Worm (Caenorhabditis elegans) whole organism, L4 larva: Measurements from ENCODE around the gene K09C6.3.

Experiments used
- F26F4.8 ChIP-seq: fragments of 200-800 bp; sonication (Bioruptor generic); conservative IDR thresholded peaks from 2 replicates; pipeline ENCODE4 v1.3.6; 2022; ENCODE audit warnings: missing genetic modification characterization, missing compliant biosample characterization
- T26A8.4 ChIP-seq: fragments of 200-800 bp; sonication (Bioruptor generic); IDR thresholded peaks from 2 replicates; pipeline ENCODE4 v1.3.6; 2022; ENCODE audit warnings: missing genetic modification characterization, missing compliant biosample characterization
- ZK546.5 ChIP-seq, 2 experiments: sonication (generic microtip); optimal IDR thresholded peaks; 2 replicates each; lab custom pipeline; 2017; ENCODE audit warnings: missing biosample characterization in 2 of 2, missing genetic modification characterization in 2 of 2
- aha-1 ChIP-seq: fragments of 150-350 bp; peaks from one replicate; lab custom pipeline; 2014; ENCODE audit warnings: missing biosample characterization, missing genetic modification characterization
- aly-2 ChIP-seq: sonication (generic microtip); optimal IDR thresholded peaks from 2 replicates; lab custom pipeline; 2018; ENCODE audit warnings: missing biosample characterization, missing genetic modification characterization
- arid-1 ChIP-seq: fragments of 200-800 bp; sonication (Bioruptor generic); conservative IDR thresholded peaks from 2 replicates; pipeline ENCODE4 v1.3.6; 2022; ENCODE audit warnings: missing genetic modification reagents, missing genetic modification characterization, missing compliant biosample characterization
- attf-4 ChIP-seq: sonication (generic microtip); optimal IDR thresholded peaks from 3 replicates; lab custom pipeline; 2017; ENCODE audit warnings: missing biosample characterization, missing genetic modification characterization
- ceh-20 ChIP-seq: fragments of 200-800 bp; sonication (Bioruptor generic); IDR thresholded peaks from 2 replicates; pipeline ENCODE4 v1.3.6; 2022; ENCODE audit warnings: missing genetic modification reagents, missing genetic modification characterization, missing compliant biosample characterization
- ces-1 ChIP-seq: fragments of 150-350 bp; sonication (generic microtip); optimal IDR thresholded peaks from 4 replicates; lab custom pipeline; 2014; ENCODE audit warnings: missing biosample characterization, missing genetic modification reagents, missing genetic modification characterization
- daf-12 ChIP-seq: fragments of 150-350 bp; optimal IDR thresholded peaks from 2 replicates; lab custom pipeline; 2014; ENCODE audit warnings: missing biosample characterization, missing genetic modification reagents, missing genetic modification characterization
- dmd-6 ChIP-seq: fragments of 200-800 bp; sonication (Bioruptor generic); IDR thresholded peaks from 2 replicates; pipeline ENCODE4 v1.3.6; 2022; ENCODE audit warnings: missing genetic modification reagents, missing genetic modification characterization, missing compliant biosample characterization
- dmd-9 ChIP-seq: fragments of 200-800 bp; sonication (Bioruptor generic); IDR thresholded peaks from 2 replicates; pipeline ENCODE4 v1.3.6; 2022; ENCODE audit warnings: missing genetic modification reagents, missing genetic modification characterization, missing compliant biosample characterization
- duxl-1 ChIP-seq: sonication (generic microtip); optimal IDR thresholded peaks from 2 replicates; lab custom pipeline; 2016; ENCODE audit warnings: mild to moderate bottlenecking, missing genetic modification characterization, moderate library complexity, missing compliant biosample characterization; ENCODE audit not compliant: poor library complexity
- egl-43 ChIP-seq: fragments of 200-800 bp; sonication (Bioruptor generic); IDR thresholded peaks from 2 replicates; pipeline ENCODE4 v1.3.6; 2022; ENCODE audit warnings: missing genetic modification reagents, missing genetic modification characterization, missing compliant biosample characterization
- fkh-10 ChIP-seq: fragments of 150-350 bp; optimal IDR thresholded peaks from 2 replicates; lab custom pipeline; 2014; ENCODE audit warnings: missing biosample characterization, missing genetic modification reagents, missing genetic modification characterization
- fos-1 ChIP-seq: fragments of 150-350 bp; optimal IDR thresholded peaks from 2 replicates; lab custom pipeline; 2014; ENCODE audit warnings: missing biosample characterization, missing genetic modification characterization
- gei-8 ChIP-seq: fragments of 200-800 bp; sonication (Bioruptor generic); optimal IDR thresholded peaks from 2 replicates; lab custom pipeline; 2018; ENCODE audit warnings: mild to moderate bottlenecking, missing genetic modification characterization, missing compliant biosample characterization
- hlh-30 ChIP-seq: sonication (generic microtip); optimal IDR thresholded peaks from 2 replicates; lab custom pipeline; 2017; ENCODE audit warnings: antibody characterized with exemption, mild to moderate bottlenecking, missing genetic modification characterization, missing compliant biosample characterization; ENCODE audit not compliant: insufficient read depth
- lim-7 ChIP-seq: fragments of 200-800 bp; sonication (Bioruptor generic); IDR thresholded peaks from 2 replicates; pipeline ENCODE4 v1.3.6; 2022; ENCODE audit warnings: missing genetic modification characterization, missing compliant biosample characterization
- mdt-29 ChIP-seq: fragments of 200-800 bp; sonication (Bioruptor generic); IDR thresholded peaks from 2 replicates; pipeline ENCODE4 v1.3.6; 2022; ENCODE audit warnings: missing genetic modification reagents, missing genetic modification characterization, missing compliant biosample characterization
- mep-1 ChIP-seq: fragments of 150-350 bp; sonication (generic microtip); optimal IDR thresholded peaks from 3 replicates; lab custom pipeline; 2014; ENCODE audit warnings: missing biosample characterization, missing genetic modification characterization
- mes-2 ChIP-seq: sonication (generic microtip); optimal IDR thresholded peaks from 2 replicates; lab custom pipeline; 2016; ENCODE audit warnings: missing genotype, mild to moderate bottlenecking, missing genetic modification characterization, missing compliant biosample characterization; ENCODE audit not compliant: poor library complexity, severe bottlenecking
- mxl-2 ChIP-seq: fragments of 200-800 bp; sonication (Bioruptor generic); conservative IDR thresholded peaks from 2 replicates; pipeline ENCODE4 v1.3.6; 2022; ENCODE audit warnings: missing genetic modification reagents, missing genetic modification characterization, missing compliant biosample characterization
- mxl-3 ChIP-seq: fragments of 200-800 bp; sonication (Bioruptor generic); optimal IDR thresholded peaks from 2 replicates; lab custom pipeline; 2018; ENCODE audit warnings: mild to moderate bottlenecking, missing genetic modification characterization, missing compliant biosample characterization
- nhr-10 ChIP-seq: fragments of 150-350 bp; optimal IDR thresholded peaks from 2 replicates; lab custom pipeline; 2014; ENCODE audit warnings: missing biosample characterization, missing genetic modification characterization
- nhr-76 ChIP-seq: fragments of 150-350 bp; optimal IDR thresholded peaks from 2 replicates; lab custom pipeline; 2014; ENCODE audit warnings: missing biosample characterization, missing genetic modification characterization
- nhr-77 ChIP-seq: fragments of 150-350 bp; optimal IDR thresholded peaks from 2 replicates; lab custom pipeline; 2014; ENCODE audit warnings: missing biosample characterization, missing genetic modification characterization
- pha-4 ChIP-seq, 2 experiments: fragments of 150-350 bp in 1 of 2; fragments of 200-800 bp in 1 of 2; sonication (Bioruptor generic) in 1 of 2; IDR thresholded peaks in 1 of 2; optimal IDR thresholded peaks in 1 of 2; 2 replicates each; pipeline versions ENCODE4 v1.3.6 to Lab custom; 2014 to 2022; ENCODE audit warnings: missing genetic modification characterization in 2 of 2, missing genetic modification reagents in 2 of 2, missing biosample characterization in 1 of 2, missing compliant biosample characterization in 1 of 2
- pqm-1 ChIP-seq: sonication (generic microtip); optimal IDR thresholded peaks from 2 replicates; lab custom pipeline; 2017; ENCODE audit warnings: missing biosample characterization, missing genetic modification characterization
- rbr-2 ChIP-seq: sonication (generic microtip); optimal IDR thresholded peaks from 2 replicates; lab custom pipeline; 2016; ENCODE audit warnings: missing genotype, missing genetic modification characterization, missing compliant biosample characterization
- saeg-2 ChIP-seq: fragments of 200-800 bp; sonication (Bioruptor generic); IDR thresholded peaks from 2 replicates; pipeline ENCODE4 v1.3.6; 2022; ENCODE audit warnings: missing genetic modification reagents, missing genetic modification characterization, missing compliant biosample characterization
- skn-1 ChIP-seq: fragments of 150-350 bp; optimal IDR thresholded peaks from 2 replicates; lab custom pipeline; 2014; ENCODE audit warnings: missing biosample characterization, missing genetic modification characterization
- spr-1 ChIP-seq: sonication (generic microtip); optimal IDR thresholded peaks from 2 replicates; lab custom pipeline; 2016; ENCODE audit warnings: mild to moderate bottlenecking, missing genetic modification characterization, missing compliant biosample characterization
- tag-97 ChIP-seq: fragments of 200-800 bp; sonication (Bioruptor generic); IDR thresholded peaks from 2 replicates; pipeline ENCODE4 v1.3.6; 2022; ENCODE audit warnings: missing genetic modification characterization, missing compliant biosample characterization
- unc-39 ChIP-seq: sonication (generic microtip); optimal IDR thresholded peaks from 2 replicates; lab custom pipeline; 2017; ENCODE audit warnings: missing biosample characterization, missing genetic modification characterization
- zfp-2 ChIP-seq: sonication (generic microtip); optimal IDR thresholded peaks from 2 replicates; lab custom pipeline; 2016; ENCODE audit warnings: mild to moderate bottlenecking, missing genetic modification characterization, missing compliant biosample characterization
- zip-11 ChIP-seq: fragments of 200-800 bp; sonication (Bioruptor generic); IDR thresholded peaks from 2 replicates; pipeline ENCODE4 v1.3.6; 2022; ENCODE audit warnings: missing genetic modification characterization, missing compliant biosample characterization

K09C6.3 gene

DNA sequence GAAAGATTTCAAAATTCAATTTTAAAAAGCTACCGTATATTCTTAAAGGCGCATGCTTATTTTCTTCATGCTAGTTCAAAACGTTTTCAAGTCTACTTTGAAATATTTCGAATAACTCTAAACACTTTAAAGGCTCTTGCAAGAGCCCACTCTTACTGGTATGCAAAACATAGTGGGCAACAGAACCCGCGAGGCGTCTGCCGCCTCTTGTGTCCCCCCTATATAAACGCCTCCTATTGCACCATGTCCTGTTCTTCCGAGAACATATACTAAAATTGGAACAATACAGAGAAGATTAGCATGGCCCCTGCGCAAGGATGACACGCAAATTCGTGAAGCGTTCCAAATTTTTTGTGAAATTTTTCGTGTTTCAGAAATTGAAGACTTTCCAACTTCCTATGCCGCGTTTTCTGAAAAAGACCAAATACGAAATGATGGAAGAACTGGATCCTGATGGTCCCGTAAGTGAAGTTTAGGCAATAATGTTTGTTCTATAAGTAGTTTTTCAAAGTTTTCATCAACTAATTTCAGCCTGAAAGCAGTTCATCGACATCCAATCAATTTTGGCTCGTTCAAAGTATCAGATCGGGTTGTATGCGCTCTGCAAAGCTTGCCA lies 6.7 kb downstream of the K09C6.3 start (continued):
- TF ChIP-seq unc-39 (tag; lab: Kevin White, UChicago), result no peak
- TF ChIP-seq duxl-1, result no peak
- TF ChIP-seq pha-4 (GFP tag; IDR thresholded peaks at IDR 0.05; lab: Robert Waterston, UW), result 0 out of 2 replicates have a peak, but pooled peaks have one; percentile 57
- TF ChIP-seq pha-4 (tag; optimal IDR thresholded peaks at IDR 0.05; lab: Kevin White, UChicago), result no peak

DNA sequence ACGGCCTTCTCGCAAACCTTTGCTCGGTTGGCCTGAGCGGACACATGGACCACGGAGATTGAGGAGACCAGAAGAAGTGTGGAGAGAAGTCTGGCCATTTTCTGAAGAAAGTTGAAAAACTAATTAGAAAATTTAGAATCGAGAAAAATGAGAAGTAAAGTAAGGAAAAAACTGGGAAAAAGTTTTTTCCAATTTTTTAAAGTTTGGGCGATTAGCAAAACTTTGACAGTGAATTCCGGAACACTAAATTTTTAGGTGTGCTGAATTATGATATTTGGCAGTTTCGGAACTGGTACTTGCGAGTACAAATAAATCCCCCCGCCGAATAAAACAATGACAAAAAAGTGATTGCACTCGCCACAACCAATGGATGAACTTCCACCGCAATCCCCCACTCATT lies 14.4 kb downstream of the K09C6.3 start, which contains the start of gene T02B11.3:
Gene T02B11.3 (minus strand): TSS at position 101 of the 400 bp plus-strand sequence.
- no peak for TF ChIP-seq gei-8
- TF ChIP-seq saeg-2 (GFP tag; lab: Robert Waterston, UW), result no peak
- TF ChIP-seq mes-2 (tag; lab: Kevin White, UChicago), result no peak
- no peak for TF ChIP-seq spr-1
- TF ChIP-seq aly-2 (tag; lab: Kevin White, UChicago), result no peak
- TF ChIP-seq ZK546.5 (tag; optimal IDR thresholded peaks at IDR 0.05; lab: Kevin White, UChicago), result no peak
- no peak for TF ChIP-seq F26F4.8 (GFP tag; lab: Robert Waterston, UW)
- no peak for TF ChIP-seq dmd-6 (GFP tag; lab: Robert Waterston, UW)
- TF ChIP-seq aha-1 (tag; lab: Kevin White, UChicago), result no peak
- TF ChIP-seq nhr-76 (tag; lab: Kevin White, UChicago), result no peak
- TF ChIP-seq T26A8.4 (GFP tag; lab: Robert Waterston, UW), result no peak

DNA sequence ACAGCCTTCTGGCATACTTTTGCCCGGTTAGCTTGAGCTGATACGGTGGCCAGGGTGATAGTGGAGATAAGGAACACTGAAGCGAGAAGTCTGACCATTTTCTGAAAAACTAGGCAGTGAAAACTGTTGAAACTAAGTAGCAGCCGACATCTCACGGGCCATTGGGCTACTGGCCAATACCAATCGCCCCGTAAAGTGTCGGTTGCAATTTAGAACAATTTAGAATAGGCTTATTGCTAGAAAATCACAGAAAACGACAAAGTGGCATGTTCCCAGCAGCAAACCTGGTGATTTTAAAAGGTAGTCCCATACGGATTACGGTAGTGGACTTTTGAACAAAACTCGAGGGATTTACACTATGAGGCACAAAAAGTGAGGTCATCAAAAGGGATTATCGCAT lies 18.7 kb downstream of the K09C6.3 start, which contains the start of gene T02B11.4:
Gene T02B11.4 (minus strand): TSS at position 101 of the 400 bp plus-strand sequence.
- no peak for TF ChIP-seq egl-43 (GFP tag; lab: Robert Waterston, UW)
- TF ChIP-seq hlh-30, result no peak
- no peak for TF ChIP-seq fos-1 (tag; lab: Kevin White, UChicago)
- TF ChIP-seq skn-1 (tag; lab: Kevin White, UChicago), result no peak
- TF ChIP-seq attf-4 (tag; lab: Kevin White, UChicago), result no peak
- TF ChIP-seq nhr-10 (tag; lab: Kevin White, UChicago), result no peak
- TF ChIP-seq mxl-2 (GFP tag; lab: Robert Waterston, UW), result no peak
- no peak for TF ChIP-seq mdt-29
- no peak for TF ChIP-seq fkh-10
- no peak for TF ChIP-seq duxl-1
- TF ChIP-seq pqm-1 (tag; lab: Kevin White, UChicago), result no peak
- TF ChIP-seq daf-12 (tag; lab: Kevin White, UChicago), result no peak
- TF ChIP-seq mxl-3 (GFP tag; lab: Kevin White, UChicago), result no peak
- TF ChIP-seq lim-7 (GFP tag; lab: Robert Waterston, UW), result no peak
- TF ChIP-seq zfp-2 (tag; lab: Kevin White, UChicago), result no peak
- TF ChIP-seq arid-1 (GFP tag; lab: Robert Waterston, UW), result no peak
- no peak for TF ChIP-seq mep-1 (tag; lab: Kevin White, UChicago)
- no peak for TF ChIP-seq rbr-2 (tag; lab: Kevin White, UChicago)

DNA sequence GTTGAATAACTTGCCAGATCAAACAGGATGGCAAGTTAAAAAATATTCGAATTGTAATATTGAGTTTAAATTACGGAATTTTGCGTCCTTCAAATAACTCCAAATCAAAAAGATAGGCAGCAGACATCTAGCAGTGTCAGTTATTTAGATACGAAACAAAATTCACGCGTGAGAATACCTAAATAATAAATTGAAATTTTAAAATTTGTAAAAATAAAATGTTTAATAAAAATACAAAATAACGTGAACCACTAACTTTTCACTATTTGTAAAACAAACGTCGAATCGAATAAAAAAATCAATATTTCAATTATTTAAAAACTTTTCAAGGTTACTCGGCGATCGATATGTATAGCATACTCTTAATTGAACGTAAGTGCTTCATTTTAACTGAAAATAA lies 23.7 kb downstream of the K09C6.3 start, which contains the start of gene T02B11.9:
Gene T02B11.9 (plus strand): TSS at position 301 of the 400 bp plus-strand sequence.
- no peak for TF ChIP-seq nhr-77
- no peak for TF ChIP-seq F26F4.8 (GFP tag; lab: Robert Waterston, UW)
- no peak for TF ChIP-seq skn-1 (tag; lab: Kevin White, UChicago)
- TF ChIP-seq ces-1 (GFP tag; lab: Kevin White, UChicago), result no peak
- TF ChIP-seq ceh-20 (GFP tag; lab: Robert Waterston, UW), result no peak
- no peak for TF ChIP-seq tag-97
- no peak for TF ChIP-seq zip-11 (GFP tag; lab: Robert Waterston, UW)
- TF ChIP-seq gei-8, result no peak
- no peak for TF ChIP-seq dmd-9 (GFP tag; lab: Robert Waterston, UW)
- TF ChIP-seq, all 104 proteins: peak for 0
